Worm (Caenorhabditis elegans): ENCODE results near the gene kin-15.

- no peak for TF ChIP-seq ama-1 (optimal IDR thresholded peaks at IDR 0.05)
- TF ChIP-seq unc-39 (tag; optimal IDR thresholded peaks at IDR 0.05) = no peak
- no peak for TF ChIP-seq ztf-4 (tag; optimal IDR thresholded peaks at IDR 0.05)
- no peak for TF ChIP-seq egl-27 (tag; optimal IDR thresholded peaks at IDR 0.05)
- TF ChIP-seq pha-4 (tag; optimal IDR thresholded peaks at IDR 0.05) = no peak
- TF ChIP-seq nhr-11 (tag; optimal IDR thresholded peaks at IDR 0.05) = no peak
- no peak for TF ChIP-seq elt-2 (tag; optimal IDR thresholded peaks at IDR 0.05)
- no peak for TF ChIP-seq skn-1 (tag; optimal IDR thresholded peaks at IDR 0.05)
- TF ChIP-seq unc-62 (GFP tag; optimal IDR thresholded peaks at IDR 0.05) = no peak
- no peak for TF ChIP-seq fkh-10 (GFP tag; optimal IDR thresholded peaks at IDR 0.05)
- no peak for TF ChIP-seq nhr-25 (tag; optimal IDR thresholded peaks at IDR 0.05)
Observed at ce11 chrII:9445368-9445767, 11.9 kb upstream of the kin-15 start, which contains the start of gene R09D1.13.

Data from whole organism, L3 larva.